Worm (Caenorhabditis elegans): ENCODE data around the gene rhr-2.

- no peak for TF ChIP-seq sea-2 (GFP tag; optimal IDR thresholded peaks at IDR 0.05)
- no peak for TF ChIP-seq unc-39 (tag; optimal IDR thresholded peaks at IDR 0.05)
Observed at ce11 chrV:11767028-11767427, 37.1 kb upstream of the rhr-2 start, which contains the start of gene sel-11.

All from whole organism, L3 larva.